Worm (Caenorhabditis elegans) whole organism, L2 larva: Measurements from ENCODE around the gene fil-2.

Experiments
- F13H6.1 ChIP-seq: sonication (generic microtip); optimal IDR thresholded peaks from 2 replicates; lab custom pipeline; 2016; ENCODE audit warnings: missing genetic modification characterization, missing compliant biosample characterization
- R02D3.7 ChIP-seq: fragments of 150-350 bp; optimal IDR thresholded peaks from 2 replicates; lab custom pipeline; 2014; ENCODE audit warnings: missing biosample characterization, missing genetic modification characterization
- lin-13 ChIP-seq: fragments of 150-350 bp; optimal IDR thresholded peaks from 2 replicates; lab custom pipeline; 2014; ENCODE audit warnings: missing biosample characterization, missing genetic modification reagents, missing genetic modification characterization
- lin-39 ChIP-seq: fragments of 150-350 bp; optimal IDR thresholded peaks from 2 replicates; lab custom pipeline; 2014; ENCODE audit warnings: missing biosample characterization, missing genetic modification reagents, missing genetic modification characterization
- lsy-2 ChIP-seq, 2 experiments: fragments of 150-350 bp in 1 of 2; sonication (generic microtip) in 1 of 2; optimal IDR thresholded peaks; 2 replicates each; lab custom pipeline; 2014 to 2017; ENCODE audit warnings: missing biosample characterization in 2 of 2, missing genetic modification characterization in 2 of 2
- mbf-1 ChIP-seq: sonication (generic microtip); optimal IDR thresholded peaks from 2 replicates; lab custom pipeline; 2017; ENCODE audit warnings: missing biosample characterization, missing genetic modification characterization
- nhr-11 ChIP-seq: fragments of 150-350 bp; optimal IDR thresholded peaks from 2 replicates; lab custom pipeline; 2014; ENCODE audit warnings: missing biosample characterization, missing genetic modification characterization
- nhr-12 ChIP-seq: fragments of 150-350 bp; optimal IDR thresholded peaks from 2 replicates; lab custom pipeline; 2014; ENCODE audit warnings: missing biosample characterization, missing genetic modification characterization
- nhr-237 ChIP-seq: fragments of 150-350 bp; optimal IDR thresholded peaks from 2 replicates; lab custom pipeline; 2014; ENCODE audit warnings: missing biosample characterization, missing genetic modification characterization
- nhr-25 ChIP-seq: fragments of 150-350 bp; sonication (generic microtip); optimal IDR thresholded peaks from 3 replicates; lab custom pipeline; 2014; ENCODE audit warnings: missing biosample characterization, missing genetic modification characterization
- nhr-77 ChIP-seq: fragments of 150-350 bp; optimal IDR thresholded peaks from 2 replicates; lab custom pipeline; 2014; ENCODE audit warnings: missing biosample characterization, missing genetic modification characterization
- unc-39 ChIP-seq: fragments of 150-350 bp; optimal IDR thresholded peaks from 2 replicates; lab custom pipeline; 2014; ENCODE audit warnings: missing biosample characterization, missing genetic modification characterization
- ztf-1 ChIP-seq: fragments of 200-800 bp; sonication (Bioruptor generic); conservative IDR thresholded peaks from 2 replicates; pipeline ENCODE4 v1.3.6; 2022; ENCODE audit warnings: missing genetic modification characterization, missing compliant biosample characterization
- ztf-4 ChIP-seq: fragments of 150-350 bp; optimal IDR thresholded peaks from 2 replicates; lab custom pipeline; 2014; ENCODE audit warnings: missing biosample characterization, missing genetic modification characterization

- TF ChIP-seq R02D3.7 (no peak), nhr-25 (tag; lab: Kevin White, UChicago) (no peak), nhr-11 (tag; lab: Kevin White, UChicago) (no peak), lin-39 (tag; lab: Kevin White, UChicago) (no peak), nhr-77 (tag; lab: Kevin White, UChicago) (no peak), mbf-1 (tag; lab: Kevin White, UChicago) (no peak), F13H6.1 (tag; lab: Kevin White, UChicago) (no peak), ztf-4 (no peak), ztf-1 (GFP tag; lab: Robert Waterston, UW) (no peak), nhr-12 (tag; lab: Kevin White, UChicago) (no peak), unc-39 (tag; lab: Kevin White, UChicago) (no peak), lsy-2 (tag; optimal IDR thresholded peaks at IDR 0.05; lab: Kevin White, UChicago) (no peak), lin-13 (no peak), nhr-237 (tag; lab: Kevin White, UChicago) (no peak)
Observed at ce11 chrV:6321280-6321679, 42.4 kb downstream of the fil-2 start.
